Worm (Caenorhabditis elegans) whole organism, L1 larva: Measurements from ENCODE around the gene str-118.

Experiments
- C04F5.9 ChIP-seq: sonication (generic microtip); optimal IDR thresholded peaks from 2 replicates; lab custom pipeline; 2016; ENCODE audit warnings: missing genetic modification characterization, missing compliant biosample characterization
- C16A3.4 ChIP-seq: fragments of 150-350 bp; optimal IDR thresholded peaks from 2 replicates; lab custom pipeline; 2014; ENCODE audit warnings: missing biosample characterization, missing genetic modification characterization
- alr-1 ChIP-seq: fragments of 200-800 bp; sonication (Bioruptor generic); optimal IDR thresholded peaks from 2 replicates; lab custom pipeline; 2018; ENCODE audit warnings: borderline replicate concordance, mild to moderate bottlenecking, missing genetic modification characterization, missing compliant biosample characterization
- ceh-82 ChIP-seq, 3 experiments: fragments of 150-350 bp in 1 of 3; sonication (generic microtip) in 2 of 3; optimal IDR thresholded peaks; 2 replicates each; lab custom pipeline; 2014 to 2017; ENCODE audit warnings: missing biosample characterization in 3 of 3, missing genetic modification characterization in 3 of 3
- ceh-90 ChIP-seq: sonication (generic microtip); optimal IDR thresholded peaks from 2 replicates; lab custom pipeline; 2016; ENCODE audit warnings: missing genetic modification characterization, missing compliant biosample characterization
- dsc-1 ChIP-seq: sonication (generic microtip); optimal IDR thresholded peaks from 2 replicates; lab custom pipeline; 2016; ENCODE audit warnings: mild to moderate bottlenecking, missing genetic modification characterization, missing compliant biosample characterization
- egl-13 ChIP-seq: sonication (generic microtip); optimal IDR thresholded peaks from 2 replicates; lab custom pipeline; 2016; ENCODE audit warnings: missing genotype, missing genetic modification reagents, missing genetic modification characterization, missing compliant biosample characterization
- fos-1 ChIP-seq: fragments of 150-350 bp; optimal IDR thresholded peaks from 2 replicates; lab custom pipeline; 2014; ENCODE audit warnings: missing biosample characterization, missing genetic modification characterization
- hpl-2 ChIP-seq: fragments of 150-350 bp; optimal IDR thresholded peaks from 2 replicates; lab custom pipeline; 2014; ENCODE audit warnings: missing biosample characterization, missing genetic modification reagents, missing genetic modification characterization
- lin-13 ChIP-seq: fragments of 150-350 bp; optimal IDR thresholded peaks from 2 replicates; lab custom pipeline; 2014; ENCODE audit warnings: missing biosample characterization, missing genetic modification reagents, missing genetic modification characterization
- nhr-11 ChIP-seq: fragments of 150-350 bp; optimal IDR thresholded peaks from 2 replicates; lab custom pipeline; 2014; ENCODE audit warnings: missing biosample characterization, missing genetic modification characterization
- nhr-20 ChIP-seq: sonication (generic microtip); optimal IDR thresholded peaks from 2 replicates; lab custom pipeline; 2016; ENCODE audit warnings: mild to moderate bottlenecking, missing genetic modification characterization, missing compliant biosample characterization
- unc-86 ChIP-seq: sonication (generic microtip); optimal IDR thresholded peaks from 2 replicates; lab custom pipeline; 2016; ENCODE audit warnings: missing genetic modification characterization, missing compliant biosample characterization
- unc-98 ChIP-seq: fragments of 200-800 bp; sonication (Bioruptor generic); IDR thresholded peaks from 2 replicates; pipeline ENCODE4 v1.3.6; 2022; ENCODE audit warnings: missing genetic modification characterization, missing compliant biosample characterization
- zag-1 ChIP-seq: fragments of 150-350 bp; optimal IDR thresholded peaks from 2 replicates; lab custom pipeline; 2014; ENCODE audit warnings: missing biosample characterization, missing genetic modification characterization

str-118 gene

ce11 chrV:10101916-10102315 is 50.0 kb downstream of the str-118 start, which contains the start of gene C08B6.14:
C08B6.14 (minus strand) TSS chrV:10102016.
- TF ChIP-seq fos-1 (no peak), nhr-11 (tag; lab: Kevin White, UChicago) (no peak), ceh-90 (no peak), alr-1 (no peak), C16A3.4 (no peak), nhr-20 (tag; lab: Kevin White, UChicago) (no peak), zag-1 (tag; lab: Kevin White, UChicago) (no peak), unc-98 (GFP tag; lab: Robert Waterston, UW) (no peak), hpl-2 (GFP tag; lab: Kevin White, UChicago) (no peak), dsc-1 (tag; lab: Kevin White, UChicago) (no peak), C04F5.9 (no peak), lin-13 (no peak), egl-13 (no peak), unc-86 (tag; lab: Kevin White, UChicago) (no peak), ceh-82 (tag; optimal IDR thresholded peaks at IDR 0.05; lab: Kevin White, UChicago) (no peak)
